Fruit fly (Drosophila melanogaster) whole organism, larva: Measurements from ENCODE around the gene stv.

Experiments
- noc ChIP-seq: fragments of 200-800 bp; sonication (Bioruptor generic); optimal IDR thresholded peaks from 3 replicates; lab custom pipeline; 2019; ENCODE audit warnings: missing biosample characterization, mild to moderate bottlenecking, missing genetic modification characterization, moderate library complexity

Gene stv

dm6 chr3L:13477453-13478184 lies at the start of gene stv:
Gene stv, plus strand, starts transcription at chr3L:13477541.
- peak; percentile 29 for TF ChIP-seq noc

dm6 chr3L:13430171-13430570 lies 47.2 kb upstream of the stv start:
- no peak for TF ChIP-seq noc

- TF ChIP-seq noc, result no peak
These were observed 44.5 kb upstream of the stv start for dm6 chr3L:13432791-13433190.

- TF ChIP-seq noc, result no peak
These were observed 43.8 kb upstream of the stv start for dm6 chr3L:13433522-13433921.

dm6 chr3L:13435170-13435727 lies 42.1 kb upstream of the stv start, which contains the start of gene CG10713:
Gene CG10713, minus strand, starts transcription at chr3L:13435229.
- TF ChIP-seq noc, result no peak

- no peak for TF ChIP-seq noc
These were observed 40.3 kb upstream of the stv start, which contains the start of gene CG10154 for dm6 chr3L:13437036-13437435. Gene CG10154, minus strand, starts transcription at chr3L:13437136.

- no peak for TF ChIP-seq noc
These were observed 39.7 kb upstream of the stv start, which contains the start of gene CG10725 for dm6 chr3L:13437654-13438053. Gene CG10725, plus strand, starts transcription at chr3L:13437954.

dm6 chr3L:13440370-13440960 lies 36.9 kb upstream of the stv start, which contains the start of the genes CG10140 and CG14109:
Gene CG10140, minus strand, starts transcription at chr3L:13440470.
Gene CG14109, plus strand, starts transcription at chr3L:13440910.
- TF ChIP-seq noc, result no peak

- TF ChIP-seq noc, result no peak
These were observed 34.9 kb upstream of the stv start, which contains the start of gene cmb for dm6 chr3L:13442400-13442799. Gene cmb, plus strand, starts transcription at chr3L:13442594.

dm6 chr3L:13450177-13450793 lies 27.1 kb upstream of the stv start, which contains the start of the genes JMJD7 and CG10738:
Gene JMJD7, minus strand, starts transcription at chr3L:13450283.
Gene CG10738, plus strand, starts transcription at chr3L:13450770.
- no peak for TF ChIP-seq noc

- peak; percentile 8 for TF ChIP-seq noc
These were observed 25.8 kb upstream of the stv start for dm6 chr3L:13451562-13451961.

dm6 chr3L:13452281-13452680 lies 25.1 kb upstream of the stv start:
- TF ChIP-seq noc, result no peak

- peak; percentile 57 for TF ChIP-seq noc
These were observed 22.6 kb upstream of the stv start for dm6 chr3L:13454755-13455154.

- TF ChIP-seq noc, result no peak
These were observed 20.2 kb upstream of the stv start, which contains the start of gene CG10116 for dm6 chr3L:13457133-13457532. Gene CG10116, minus strand, starts transcription at chr3L:13457238.

- TF ChIP-seq noc, result no peak
These were observed 2.7 kb upstream of the stv start, which contains the start of gene CG10089 for dm6 chr3L:13474607-13475006. Gene CG10089, minus strand, starts transcription at chr3L:13474787.

- no peak for TF ChIP-seq noc
These were observed 1.3 kb upstream of the stv start for dm6 chr3L:13476070-13476469.
